Worm (Caenorhabditis elegans): ENCODE results near the gene F49C5.16.

ce11 chrII:12549613-12550012 is 2.0 kb downstream of the F49C5.16 start:
- TF ChIP-seq him-1 (tag; optimal IDR thresholded peaks at IDR 0.05) = no peak
- TF ChIP-seq W03F9.2 (tag; optimal IDR thresholded peaks at IDR 0.05) = no peak

Data from whole organism, L4/young adult.